Worm (Caenorhabditis elegans) whole organism, dauer: Measurements from ENCODE around the gene srh-113.
"Not testable (repeated sequence)": the region's sequence is repeated elsewhere in the genome, so short reads cannot be mapped to it uniquely, and the experiment has no call there.

Experiments used
- unc-62 ChIP-seq: sonication (generic microtip); optimal IDR thresholded peaks from 2 replicates; lab custom pipeline; 2017; ENCODE audit warnings: missing biosample characterization, missing genetic modification reagents, missing genetic modification characterization

The srh-113 gene

DNA sequence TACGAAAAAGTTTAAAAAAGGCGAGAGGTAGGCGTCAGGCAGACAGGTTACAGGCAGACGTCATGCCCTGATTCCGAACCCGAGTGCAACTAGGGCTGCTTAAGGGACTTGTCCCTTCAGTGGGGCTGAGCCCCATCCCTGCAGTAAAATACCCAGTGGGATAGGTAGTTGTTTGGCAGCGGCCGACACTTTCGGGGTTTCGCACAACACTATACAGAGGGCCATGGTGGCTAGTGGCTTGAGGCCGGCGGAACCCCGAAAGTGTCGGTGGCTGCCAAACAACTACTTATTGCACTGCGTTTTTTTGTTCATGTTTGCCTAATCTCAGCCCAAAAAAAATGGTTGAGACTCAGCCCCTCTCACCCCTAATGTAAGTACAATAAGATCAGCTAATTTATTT lies 2.8 kb downstream of the srh-113 start:
- no peak for TF ChIP-seq unc-62

DNA sequence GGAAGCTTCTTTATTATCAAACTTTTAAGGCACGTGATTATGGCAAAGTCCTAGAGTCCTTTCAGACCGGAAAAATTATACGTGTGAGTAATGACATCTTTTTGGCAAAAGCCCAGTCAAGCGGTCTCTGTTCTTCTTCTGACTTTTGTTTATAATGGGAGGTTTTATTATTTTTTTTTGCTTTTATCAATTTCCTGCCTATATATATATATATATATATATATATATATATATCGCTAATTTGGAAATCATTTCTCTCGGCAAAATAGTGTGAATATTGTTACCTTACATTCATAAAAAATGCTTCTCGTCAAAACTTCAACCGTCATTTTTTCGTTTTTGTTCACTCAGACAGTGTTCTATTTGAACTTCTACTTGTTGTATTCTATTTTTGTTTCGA lies 4.8 kb downstream of the srh-113 start, which contains the start of gene srbc-62:
srbc-62 (plus strand) TSS at position 301 of the 400 bp plus-strand sequence.
- no peak for TF ChIP-seq unc-62

DNA sequence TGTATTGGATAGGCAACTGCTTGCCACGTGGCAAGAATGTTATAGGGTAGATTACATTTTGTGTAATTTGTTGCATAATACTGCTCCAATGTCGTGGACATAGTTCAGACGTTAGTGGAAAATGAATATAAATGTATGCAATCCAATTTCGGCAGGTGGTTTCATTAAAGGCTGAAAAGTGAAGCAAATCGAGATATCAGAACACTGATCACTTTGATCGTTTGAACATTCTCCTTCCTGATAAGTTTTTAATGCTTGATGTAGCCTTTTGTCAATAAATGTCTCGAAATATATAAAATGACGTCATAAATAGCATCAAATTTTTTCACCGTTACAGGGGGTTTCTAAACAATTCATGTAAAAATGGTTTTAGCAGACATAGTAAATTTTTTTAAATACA lies 7.5 kb downstream of the srh-113 start, which contains the start of gene srh-109:
srh-109 (minus strand) TSS at position 101 of the 400 bp plus-strand sequence.
- no peak for TF ChIP-seq unc-62

DNA sequence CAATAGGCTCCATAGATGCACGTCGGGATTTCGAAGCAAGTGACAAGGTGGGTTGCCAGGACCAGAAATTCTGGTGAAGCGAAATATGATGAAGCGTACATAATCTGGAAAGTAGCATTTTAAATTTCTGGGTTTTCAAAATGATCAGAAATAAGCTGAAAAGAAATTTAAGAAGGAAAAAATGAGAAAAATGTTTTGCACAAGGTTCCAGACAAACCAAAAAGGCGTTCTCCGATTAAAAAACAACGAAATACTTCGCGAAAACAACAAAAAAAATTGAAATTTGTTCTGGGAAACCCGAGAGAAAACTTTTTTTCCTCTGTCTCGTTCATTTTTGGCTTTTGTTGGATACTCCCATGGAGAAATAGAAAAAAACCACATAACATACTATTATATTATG lies 10.5 kb downstream of the srh-113 start, which contains the start of gene srh-252:
srh-252 (minus strand) TSS at position 101 of the 400 bp plus-strand sequence.
- TF ChIP-seq unc-62 = no peak

DNA sequence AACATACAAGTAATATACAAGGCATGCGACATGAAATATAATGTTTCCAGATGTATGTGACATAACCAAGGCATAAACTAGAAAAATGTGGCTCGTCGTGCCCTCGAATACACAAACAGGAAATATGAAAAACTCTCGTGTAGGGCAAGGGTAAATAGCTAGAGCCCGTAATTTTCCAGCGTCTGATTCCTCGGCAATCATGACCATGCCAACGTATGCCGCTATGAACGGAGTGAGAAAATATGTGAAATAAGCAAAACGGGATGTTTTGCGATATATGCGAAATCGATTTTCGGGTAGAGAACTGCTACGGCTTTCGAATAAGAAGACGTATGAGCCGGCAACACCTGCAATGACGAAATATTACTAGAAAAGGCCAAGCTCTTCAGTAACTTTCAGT lies 12.5 kb downstream of the srh-113 start, which contains the start of gene scl-25:
scl-25 (plus strand) TSS at position 301 of the 400 bp plus-strand sequence.
- no peak for TF ChIP-seq unc-62

DNA sequence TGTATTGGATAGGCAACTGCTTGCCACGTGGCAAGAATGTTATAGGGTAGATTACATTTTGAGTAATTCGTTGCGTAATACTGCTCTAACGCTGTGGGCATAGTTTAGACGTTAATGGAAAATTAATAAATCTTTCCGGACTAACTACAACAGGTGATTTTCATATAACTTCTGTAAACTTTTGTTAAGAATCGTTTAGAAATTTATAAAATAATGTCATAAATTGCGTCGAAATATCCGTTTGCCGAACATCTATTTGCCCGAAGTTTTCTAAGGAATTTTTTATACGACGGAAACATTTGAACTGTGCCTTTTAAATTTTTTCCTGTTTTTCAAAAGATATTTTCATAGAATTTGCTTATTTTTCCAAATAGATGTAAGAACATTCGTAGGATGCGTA lies 13.3 kb downstream of the srh-113 start, which contains the start of gene srh-112:
srh-112 (minus strand) TSS at position 101 of the 400 bp plus-strand sequence.
- TF ChIP-seq unc-62 = no peak

DNA sequence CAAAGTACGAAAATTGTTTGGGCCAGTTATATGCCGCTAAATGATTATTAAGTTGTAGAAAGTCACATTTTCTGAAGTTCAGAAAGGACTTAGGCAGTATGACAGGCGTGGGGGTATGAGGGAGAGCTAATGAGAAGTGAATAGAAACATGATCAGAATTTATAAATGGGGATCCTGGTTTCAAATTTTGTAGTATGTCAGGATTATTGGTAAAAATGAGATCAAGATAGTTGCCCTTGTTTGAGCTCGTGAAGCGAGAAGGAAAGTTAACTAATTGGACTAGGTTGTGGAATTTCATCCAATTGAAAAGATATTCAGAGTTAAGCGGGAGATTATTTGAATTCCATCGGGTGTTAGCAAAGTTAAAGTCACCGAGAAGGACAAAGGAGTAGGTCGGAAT lies 19.6 kb downstream of the srh-113 start:
- TF ChIP-seq unc-62 = no peak

DNA sequence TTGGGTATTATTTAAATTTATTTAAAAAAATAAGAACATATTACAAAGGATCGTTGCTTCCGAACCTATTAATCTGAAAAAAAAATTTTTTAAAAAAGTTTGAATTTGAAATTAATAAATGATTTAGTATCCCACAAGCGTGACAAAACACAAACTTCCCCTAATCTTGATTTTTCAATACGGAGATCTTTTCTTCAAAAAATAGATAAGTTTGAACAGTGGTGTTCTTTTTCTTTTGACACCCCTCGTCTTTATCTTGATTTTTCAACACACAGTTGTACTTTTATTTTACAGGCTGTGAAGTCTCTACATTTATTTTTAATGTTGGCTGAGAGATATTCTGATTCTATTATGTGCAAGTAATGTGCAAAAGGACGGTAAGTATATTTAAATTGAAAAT lies 23.5 kb downstream of the srh-113 start, which contains the start of gene T19C9.10:
T19C9.10 (plus strand) TSS at position 248 of the 400 bp plus-strand sequence.
- TF ChIP-seq unc-62 = no peak

DNA sequence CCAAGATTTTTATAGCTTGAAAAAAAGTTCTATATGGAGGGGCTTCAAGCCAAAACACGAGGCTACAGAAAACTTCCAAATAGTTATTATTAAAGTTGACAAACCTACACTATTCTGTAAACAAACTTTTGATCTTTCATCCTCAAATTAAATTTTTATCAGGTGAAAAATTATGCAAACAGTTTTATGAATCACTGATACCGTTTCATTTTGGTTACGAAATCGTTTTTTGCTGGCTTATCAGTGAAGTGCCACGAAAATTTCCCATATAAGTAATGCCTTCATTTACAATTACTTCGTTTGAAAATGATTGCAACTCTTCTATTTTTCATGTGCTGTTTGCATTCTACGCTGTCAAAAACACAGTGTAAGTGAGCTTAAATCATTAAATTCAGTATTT lies 26.0 kb downstream of the srh-113 start, which contains the start of gene T19C9.8:
T19C9.8 (plus strand) TSS at position 299 of the 400 bp plus-strand sequence.
- no peak for TF ChIP-seq unc-62

DNA sequence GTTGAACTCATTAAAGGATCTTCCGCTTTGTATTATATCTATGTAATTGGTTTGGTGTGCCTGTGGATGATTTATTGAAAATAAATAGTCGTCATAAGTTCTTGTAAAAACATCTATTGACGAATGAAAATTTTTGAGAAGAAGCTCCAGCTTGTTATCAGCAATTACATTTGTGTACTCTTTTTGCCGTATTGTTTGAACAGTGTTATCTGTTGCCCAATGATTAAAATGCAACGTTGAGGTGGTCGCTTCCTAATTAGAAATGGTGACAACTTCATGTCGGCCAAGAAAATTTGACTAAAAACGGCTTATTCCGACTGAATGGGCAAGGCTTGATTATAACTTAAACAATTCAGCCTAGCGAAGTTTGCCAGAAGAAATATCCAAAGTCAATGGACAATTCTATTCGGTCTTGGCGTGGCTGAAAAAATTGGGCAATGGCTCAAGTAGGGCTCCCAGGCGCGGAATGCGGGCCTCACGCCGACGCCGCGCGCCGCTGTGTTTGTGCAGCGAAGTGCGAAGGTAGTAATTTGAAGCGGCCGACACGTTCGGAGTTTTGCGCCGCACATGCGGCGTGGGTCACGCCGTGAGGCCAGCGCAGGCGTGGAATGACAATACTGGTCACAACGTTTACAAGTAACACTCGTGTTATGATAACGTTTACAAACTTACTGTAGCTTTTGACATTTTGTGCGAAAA lies 27.9 kb downstream of the srh-113 start:
- no peak for TF ChIP-seq unc-62

DNA sequence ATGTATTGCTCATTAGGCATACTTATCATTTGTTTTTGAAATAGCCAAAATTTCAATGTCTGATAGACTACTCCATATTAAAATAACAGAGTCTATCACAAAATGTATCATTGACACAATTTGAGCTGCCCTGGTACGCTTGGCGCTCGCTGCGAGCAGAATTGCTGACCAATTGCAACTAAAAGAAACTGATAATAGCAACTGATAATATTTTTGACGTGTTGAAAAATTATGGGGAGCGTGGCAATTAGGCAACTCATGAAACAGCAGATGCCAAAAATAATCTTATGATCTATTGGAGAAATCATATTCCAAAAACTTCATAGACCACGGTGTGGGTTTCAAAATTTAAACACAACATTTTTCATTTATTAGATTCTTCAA lies 28.4 kb downstream of the srh-113 start:
- no peak for TF ChIP-seq unc-62

DNA sequence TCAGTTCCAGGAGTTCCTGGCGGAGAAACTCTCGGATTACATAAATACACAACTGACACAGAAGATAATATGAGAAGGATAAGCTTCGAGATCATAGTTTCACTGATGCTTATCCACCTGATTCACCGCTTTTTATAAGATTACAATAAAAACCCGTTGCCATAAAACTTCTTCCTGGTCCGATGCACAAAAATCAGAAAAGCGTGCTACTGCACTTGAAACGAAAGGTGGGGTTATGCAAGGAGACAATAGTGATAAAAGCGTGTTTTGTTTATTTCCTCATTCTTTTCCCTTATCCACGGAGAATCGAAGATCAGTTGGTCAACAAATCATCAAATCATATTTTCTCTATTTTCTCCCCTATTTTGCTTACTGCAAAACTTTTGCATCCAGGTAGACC lies 29.7 kb downstream of the srh-113 start, which contains the start of gene Y68A4B.3:
Y68A4B.3 (minus strand) TSS at position 101 of the 400 bp plus-strand sequence.
- no peak for TF ChIP-seq unc-62

DNA sequence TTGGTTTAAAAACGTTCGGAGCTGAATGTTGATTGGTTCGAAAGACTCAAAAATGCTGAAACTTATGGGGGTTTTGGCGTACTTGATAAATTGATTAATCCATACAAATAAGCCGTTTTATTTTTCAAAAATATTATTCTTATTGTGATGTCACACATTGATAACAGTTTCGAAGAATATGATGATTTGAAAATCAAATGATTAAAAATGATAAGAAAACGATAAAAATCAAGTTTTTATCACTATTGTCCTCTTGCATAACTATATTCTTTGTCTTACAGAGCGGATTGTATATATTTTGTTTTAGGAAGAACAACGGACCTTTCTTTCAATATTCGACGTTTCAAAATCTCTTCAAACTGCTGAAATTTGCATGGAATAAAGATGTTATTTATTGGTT lies 30.2 kb downstream of the srh-113 start:
- TF ChIP-seq unc-62 = no peak

DNA sequence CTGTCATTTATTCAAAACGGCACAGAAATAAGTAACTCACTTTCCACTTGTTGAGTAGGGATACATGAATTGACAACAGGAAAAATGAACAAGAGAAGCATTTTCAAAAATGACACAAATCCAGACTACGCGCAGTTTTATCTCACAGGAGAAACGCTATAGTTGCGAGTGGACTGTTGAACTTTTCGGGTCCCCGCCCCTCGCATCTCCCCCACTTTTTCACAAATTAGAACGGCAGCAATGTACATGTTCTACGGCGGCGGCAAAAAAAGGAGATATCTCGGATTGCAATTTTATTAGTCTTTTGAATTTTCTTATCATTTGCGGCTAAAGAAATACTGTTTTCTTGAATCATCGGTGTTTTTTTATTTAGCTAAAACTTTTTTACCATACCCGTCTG lies 32.6 kb downstream of the srh-113 start, which contains the start of gene clec-242:
clec-242 (minus strand) TSS at position 101 of the 400 bp plus-strand sequence.
- TF ChIP-seq unc-62 = no peak

DNA sequence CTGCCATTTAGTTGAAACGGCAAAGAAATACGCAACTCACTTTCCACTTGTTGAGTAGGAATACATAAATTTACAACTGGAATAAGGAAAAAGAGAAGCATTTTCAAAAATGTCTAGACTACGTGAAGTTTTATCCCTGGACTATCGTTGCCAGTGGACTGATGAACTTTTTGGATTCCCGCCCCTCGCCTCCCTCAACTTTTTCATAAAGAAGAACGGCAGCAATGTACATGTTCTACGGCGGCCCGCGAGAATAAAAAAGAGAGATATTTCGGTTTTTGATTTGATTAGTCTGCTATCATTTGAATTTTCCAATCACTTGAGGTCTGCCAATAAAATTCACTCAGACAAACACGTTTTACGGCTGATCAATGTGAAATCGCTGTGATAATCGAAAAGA lies 36.1 kb downstream of the srh-113 start, which contains the start of gene clec-243:
clec-243 (minus strand) TSS at position 101 of the 400 bp plus-strand sequence.
- no peak for TF ChIP-seq unc-62

DNA sequence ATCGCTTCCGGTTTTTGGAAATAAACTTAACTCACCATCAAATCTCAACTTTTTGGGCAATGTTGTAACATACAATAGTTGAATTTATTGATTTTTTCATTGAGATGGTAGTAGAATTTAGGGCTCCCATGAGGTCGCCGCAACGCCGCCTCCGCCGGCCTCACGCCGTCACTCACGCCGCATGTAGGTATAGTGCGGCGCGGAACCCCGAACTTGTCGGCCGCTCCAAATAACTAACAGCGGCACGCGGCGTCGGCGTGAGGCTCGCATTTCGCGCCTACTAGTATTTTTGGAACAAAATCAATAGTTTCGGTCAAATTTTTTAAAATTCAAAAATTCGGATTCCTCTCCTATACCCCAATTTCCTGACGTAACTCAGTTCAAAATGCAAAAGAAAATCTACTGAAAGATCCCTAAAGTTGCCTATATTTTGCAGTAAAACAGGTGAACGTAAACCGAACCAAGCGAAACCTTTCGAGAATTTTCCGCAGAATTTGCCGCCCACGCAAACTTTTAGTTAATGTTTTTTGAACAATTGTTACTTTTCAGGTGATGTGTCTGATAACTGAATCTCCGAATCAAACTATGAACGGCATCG lies 38.6 kb downstream of the srh-113 start, which contains the start of gene Y61B8A.6:
Y61B8A.6 (plus strand) TSS at position 548 of the 598 bp plus-strand sequence.
- TF ChIP-seq unc-62 = no peak

DNA sequence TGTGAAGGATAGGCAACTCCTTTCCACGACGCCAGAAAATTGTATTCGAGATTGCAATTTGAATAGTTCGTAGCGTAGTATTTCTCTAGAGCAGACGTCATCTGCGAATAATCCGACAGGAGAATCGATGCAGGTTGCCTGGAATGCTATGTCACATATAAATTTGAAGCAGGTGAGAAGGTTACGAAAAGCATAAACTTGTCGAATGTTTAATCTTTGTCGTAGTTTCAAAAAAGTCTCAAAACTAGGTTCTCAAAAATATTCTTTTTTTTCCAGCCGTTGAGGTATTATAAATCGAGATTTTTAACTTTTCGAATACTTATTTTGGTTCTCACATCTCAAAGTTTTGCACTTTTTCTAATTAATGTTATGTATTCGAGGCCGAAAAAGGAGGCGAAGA lies 42.2 kb downstream of the srh-113 start, which contains the start of gene srh-116:
srh-116 (minus strand) TSS at position 101 of the 400 bp plus-strand sequence.
- TF ChIP-seq unc-62 = not testable (repeated sequence)
